Fruit fly (Drosophila melanogaster) whole organism, prepupa: ENCODE data around the gene CG46309.

ENCODE experiments used
- Lpt ChIP-seq: fragments of 200-800 bp; sonication (Bioruptor generic); optimal IDR thresholded peaks from 3 replicates; lab custom pipeline; 2016; ENCODE audit warnings: missing biosample characterization, missing genetic modification characterization
- topi ChIP-seq: fragments of 200-800 bp; sonication (Bioruptor generic); optimal IDR thresholded peaks from 3 replicates; lab custom pipeline; 2016; ENCODE audit warnings: missing biosample characterization, missing genetic modification characterization

DNA sequence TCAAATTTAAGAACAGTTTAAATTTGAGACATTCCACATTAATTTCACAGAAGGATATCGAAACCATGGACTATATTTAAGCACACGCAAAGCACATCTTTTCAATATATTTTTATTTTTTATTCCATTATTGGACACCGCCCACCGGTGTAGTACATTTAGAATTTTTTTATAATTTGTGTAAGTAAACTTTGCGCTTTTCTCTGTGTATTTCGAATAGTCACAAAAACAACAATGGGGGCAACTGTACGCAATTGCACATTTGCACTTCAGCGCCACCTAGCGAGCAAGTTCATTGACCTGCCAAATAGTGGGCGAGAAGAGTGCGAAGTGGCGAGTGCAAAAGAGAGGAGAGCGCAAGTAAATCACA is 24.2 kb upstream of the CG46309 start:
- TF ChIP-seq topi (GFP tag; lab: Kevin White, UChicago) (peak; percentile 52), Lpt (peak; percentile 39)
